Worm (Caenorhabditis elegans) whole organism, early embryonic: Measurements from ENCODE around the gene tag-234.
"Not testable (repeated sequence)": the region's sequence is repeated elsewhere in the genome, so short reads cannot be mapped to it uniquely, and the experiment has no call there.

ENCODE experiments used
- B0310.2 ChIP-seq: sonication (generic microtip); optimal IDR thresholded peaks from 2 replicates; lab custom pipeline; 2016; ENCODE audit warnings: mild to moderate bottlenecking, missing genetic modification characterization, missing compliant biosample characterization
- F13C5.2 ChIP-seq: sonication (generic microtip); optimal IDR thresholded peaks from 2 replicates; lab custom pipeline; 2017; ENCODE audit warnings: mild to moderate bottlenecking, missing genetic modification characterization, inconsistent platforms, missing compliant biosample characterization
- aly-1 ChIP-seq: sonication (generic microtip); optimal IDR thresholded peaks from 2 replicates; lab custom pipeline; 2016; ENCODE audit warnings: missing genetic modification characterization, missing compliant biosample characterization
- ama-1 ChIP-seq: fragments of 150-350 bp; optimal IDR thresholded peaks from 2 replicates; lab custom pipeline; 2014
- ceh-13 ChIP-seq: fragments of 200-800 bp; sonication (Bioruptor generic); optimal IDR thresholded peaks from 2 replicates; lab custom pipeline; 2018; ENCODE audit warnings: mild to moderate bottlenecking, missing genetic modification characterization, missing compliant biosample characterization
- ceh-36 ChIP-seq: sonication (generic microtip); optimal IDR thresholded peaks from 2 replicates; lab custom pipeline; 2016; ENCODE audit warnings: missing genetic modification characterization, inconsistent platforms, missing compliant biosample characterization
- ets-7 ChIP-seq: sonication (generic microtip); optimal IDR thresholded peaks from 2 replicates; lab custom pipeline; 2016; ENCODE audit warnings: missing genotype, missing genetic modification characterization, missing compliant biosample characterization
- flt-1 ChIP-seq: fragments of 200-800 bp; sonication (Bioruptor generic); IDR thresholded peaks from 2 replicates; pipeline ENCODE4 v1.3.6; 2022; ENCODE audit warnings: missing genetic modification characterization, missing compliant biosample characterization
- hmbx-1 ChIP-seq: sonication (generic microtip); optimal IDR thresholded peaks from 2 replicates; lab custom pipeline; 2016; ENCODE audit warnings: mild to moderate bottlenecking, missing genetic modification characterization, missing compliant biosample characterization
- hmg-4 ChIP-seq: fragments of 200-800 bp; sonication (Bioruptor generic); optimal IDR thresholded peaks from 2 replicates; lab custom pipeline; 2018; ENCODE audit warnings: mild to moderate bottlenecking, missing genetic modification characterization, missing compliant biosample characterization
- hnd-1 ChIP-seq: sonication (generic microtip); optimal IDR thresholded peaks from 2 replicates; lab custom pipeline; 2016; ENCODE audit warnings: missing genetic modification characterization, missing compliant biosample characterization
- pes-1 ChIP-seq: fragments of 200-800 bp; sonication (Bioruptor generic); IDR thresholded peaks from 2 replicates; pipeline ENCODE4 v1.3.6; 2022; ENCODE audit warnings: missing genetic modification reagents, missing genetic modification characterization, missing compliant biosample characterization
- scrt-1 ChIP-seq: fragments of 200-800 bp; sonication (Bioruptor generic); IDR thresholded peaks from 2 replicates; pipeline ENCODE4 v1.3.6; 2022; ENCODE audit warnings: missing genetic modification characterization, missing compliant biosample characterization
- sea-1 ChIP-seq: fragments of 200-800 bp; sonication (Bioruptor generic); conservative IDR thresholded peaks from 2 replicates; pipeline ENCODE4 v1.3.6; 2022; ENCODE audit warnings: missing genetic modification characterization, missing compliant biosample characterization
- tbx-11 ChIP-seq: fragments of 200-800 bp; sonication (Bioruptor generic); IDR thresholded peaks from 2 replicates; pipeline ENCODE4 v1.3.6; 2022; ENCODE audit warnings: missing genetic modification characterization, missing compliant biosample characterization
- tbx-37 ChIP-seq: fragments of 200-800 bp; sonication (Bioruptor generic); conservative IDR thresholded peaks from 2 replicates; pipeline ENCODE4 v1.3.6; 2022; ENCODE audit warnings: missing genetic modification reagents, missing genetic modification characterization, missing compliant biosample characterization
- tra-4 ChIP-seq: sonication (generic microtip); optimal IDR thresholded peaks from 2 replicates; lab custom pipeline; 2017; ENCODE audit warnings: missing genetic modification characterization, missing compliant biosample characterization

tag-234 gene

DNA sequence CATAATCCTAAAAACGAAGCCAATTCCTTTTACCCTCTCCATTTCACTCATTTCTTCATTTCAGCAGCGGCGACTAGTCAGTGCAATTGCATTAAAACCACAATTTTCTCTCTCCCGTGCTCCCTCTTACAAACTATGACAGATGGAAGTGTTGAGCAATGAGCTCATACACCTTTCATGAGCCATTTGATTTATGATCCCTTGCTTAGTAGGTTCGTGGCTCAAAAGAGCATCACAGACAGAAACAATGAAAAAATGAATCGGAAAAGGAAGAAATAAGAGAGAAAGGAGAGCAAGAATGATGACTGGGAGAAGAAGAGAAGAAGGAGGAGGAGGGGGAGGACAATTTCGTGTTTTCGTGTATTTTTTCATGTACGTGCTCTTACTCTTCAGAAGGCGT, 7.5 kb downstream of the tag-234 start:
- TF ChIP-seq hnd-1 (tag; lab: Kevin White, UChicago) = no peak
- TF ChIP-seq ama-1 (lab: Kevin White, UChicago) = no peak
- TF ChIP-seq hmg-4 (GFP tag; lab: Kevin White, UChicago) = no peak
- no peak for TF ChIP-seq F13C5.2
- TF ChIP-seq tbx-37 (GFP tag; lab: Robert Waterston, UW) = no peak
- TF ChIP-seq tbx-11 (GFP tag; lab: Robert Waterston, UW) = no peak
- no peak for TF ChIP-seq pes-1
- TF ChIP-seq scrt-1 (GFP tag; lab: Robert Waterston, UW) = no peak
- TF ChIP-seq flt-1 (GFP tag; lab: Robert Waterston, UW) = no peak
- TF ChIP-seq aly-1 = no peak
- TF ChIP-seq B0310.2 (tag; lab: Kevin White, UChicago) = no peak
- no peak for TF ChIP-seq ets-7
- no peak for TF ChIP-seq tra-4 (tag; lab: Kevin White, UChicago)
- TF ChIP-seq hmbx-1 (tag; lab: Kevin White, UChicago) = no peak

DNA sequence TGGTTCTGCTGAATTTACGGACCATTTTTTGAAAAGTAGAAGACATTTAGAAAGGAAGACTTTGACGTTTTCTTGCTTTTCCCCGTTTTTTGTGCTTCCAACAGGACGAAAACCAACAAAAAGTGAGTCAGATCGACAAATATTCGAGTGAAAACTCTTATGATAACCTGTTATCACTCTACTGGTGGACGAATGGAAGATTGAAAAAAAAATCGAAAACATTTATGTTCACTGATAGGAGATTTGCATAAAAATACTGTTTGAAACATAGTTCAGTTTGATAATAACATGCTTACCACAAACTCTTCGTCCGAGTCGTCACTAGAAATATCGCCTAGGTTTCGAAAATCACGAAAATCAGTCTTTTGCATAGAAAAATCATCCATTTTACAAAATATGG, 8.4 kb downstream of the tag-234 start:
- TF ChIP-seq ceh-13 = no peak
- no peak for TF ChIP-seq B0310.2 (tag; lab: Kevin White, UChicago)
- TF ChIP-seq aly-1 = no peak
- no peak for TF ChIP-seq tbx-11 (GFP tag; lab: Robert Waterston, UW)
- TF ChIP-seq tra-4 (tag; lab: Kevin White, UChicago) = no peak
- no peak for TF ChIP-seq sea-1 (GFP tag; lab: Robert Waterston, UW)
- no peak for TF ChIP-seq F13C5.2
- TF ChIP-seq scrt-1 (GFP tag; lab: Robert Waterston, UW) = no peak
- no peak for TF ChIP-seq hmbx-1 (tag; lab: Kevin White, UChicago)
- TF ChIP-seq ceh-36 (tag; lab: Kevin White, UChicago) = no peak
- no peak for TF ChIP-seq hnd-1 (tag; lab: Kevin White, UChicago)
- no peak for TF ChIP-seq ets-7
- no peak for TF ChIP-seq hmg-4 (GFP tag; lab: Kevin White, UChicago)
- no peak for TF ChIP-seq ama-1 (lab: Kevin White, UChicago)
- no peak for TF ChIP-seq flt-1 (GFP tag; lab: Robert Waterston, UW)
- no peak for TF ChIP-seq tbx-37 (GFP tag; lab: Robert Waterston, UW)
- no peak for TF ChIP-seq pes-1

DNA sequence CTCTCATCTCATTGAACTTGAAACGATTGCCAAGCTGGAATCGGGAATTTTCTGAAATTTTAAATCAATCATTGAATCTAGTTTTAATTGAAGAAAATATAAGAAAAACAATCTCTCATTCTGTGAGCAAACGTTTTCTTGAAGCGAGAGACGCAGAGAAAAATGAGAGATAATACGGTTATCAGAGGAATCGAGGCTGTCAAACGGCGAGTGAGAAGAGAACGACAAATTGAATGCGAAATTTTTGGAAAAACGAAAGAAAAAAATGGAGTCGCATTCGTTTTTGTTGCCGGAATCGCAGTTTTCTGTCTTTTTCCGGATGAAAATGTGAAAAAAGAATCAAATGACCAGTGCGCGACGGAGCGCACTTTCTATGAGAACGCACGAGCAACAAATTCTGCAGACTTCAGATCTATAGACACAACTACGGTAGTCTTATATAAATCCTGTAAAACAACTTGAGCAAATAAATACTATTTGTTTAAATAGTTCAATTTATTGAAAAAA, 9.6 kb downstream of the tag-234 start, which contains the start of gene tex-2:
Gene tex-2 (minus strand): TSS at position 51 of the 507 bp plus-strand sequence.
- TF ChIP-seq ceh-36 (tag; lab: Kevin White, UChicago) (no peak), tra-4 (tag; lab: Kevin White, UChicago) (no peak), sea-1 (GFP tag; lab: Robert Waterston, UW) (no peak), hnd-1 (tag; lab: Kevin White, UChicago) (no peak), hmbx-1 (tag; lab: Kevin White, UChicago) (no peak), F13C5.2 (no peak), ama-1 (lab: Kevin White, UChicago) (no peak), aly-1 (no peak), ets-7 (no peak), flt-1 (GFP tag; lab: Robert Waterston, UW) (no peak), scrt-1 (GFP tag; lab: Robert Waterston, UW) (no peak), tbx-37 (GFP tag; lab: Robert Waterston, UW) (no peak), hmg-4 (GFP tag; lab: Kevin White, UChicago) (no peak), B0310.2 (tag; lab: Kevin White, UChicago) (no peak), ceh-13 (no peak), tbx-11 (GFP tag; lab: Robert Waterston, UW) (no peak), pes-1 (no peak)

DNA sequence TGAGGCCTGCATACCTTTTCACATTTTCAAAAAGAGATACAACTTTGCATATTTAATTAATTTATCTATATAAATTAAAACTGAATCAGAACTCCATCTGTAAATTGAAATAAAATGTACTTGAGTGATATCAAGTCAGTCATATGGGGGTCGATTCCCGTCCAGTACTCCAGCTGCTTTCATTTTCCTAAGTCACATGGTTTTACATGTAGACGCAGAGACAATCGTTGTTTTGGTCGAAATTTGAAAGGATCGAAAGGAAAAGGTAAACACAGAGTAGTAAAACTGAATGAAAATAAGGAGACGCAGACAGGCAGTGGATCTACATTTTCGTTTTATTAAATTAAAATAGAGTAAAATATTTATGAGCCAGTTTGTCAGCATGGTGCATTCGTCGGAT, 10.1 kb downstream of the tag-234 start:
- no peak for TF ChIP-seq ceh-36 (tag; lab: Kevin White, UChicago)
- TF ChIP-seq hnd-1 (tag; lab: Kevin White, UChicago) = no peak
- TF ChIP-seq pes-1 = no peak
- no peak for TF ChIP-seq aly-1
- TF ChIP-seq tra-4 (tag; lab: Kevin White, UChicago) = no peak
- no peak for TF ChIP-seq F13C5.2

DNA sequence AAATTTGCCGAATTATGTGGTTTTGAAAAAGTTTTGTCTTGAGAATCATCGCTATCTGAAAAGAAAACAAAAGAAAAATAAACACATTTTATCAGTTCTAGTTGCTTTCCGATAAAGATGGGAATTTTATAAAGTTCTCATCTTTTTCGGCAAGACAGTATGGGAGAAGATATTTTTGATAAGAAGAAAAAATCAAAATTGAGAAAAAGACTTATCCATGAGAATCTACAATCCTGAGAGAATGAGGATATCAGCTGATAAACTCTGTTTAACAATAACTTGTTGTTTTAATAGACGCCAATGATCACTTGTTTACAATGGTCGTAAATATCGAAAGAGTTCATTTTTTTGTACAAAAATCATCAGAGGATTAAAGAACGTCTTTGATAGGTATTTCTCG, 12.1 kb downstream of the tag-234 start, which contains the start of gene F55C12.6:
Gene F55C12.6 (minus strand): TSS at position 101 of the 400 bp plus-strand sequence.
- TF ChIP-seq hnd-1 (tag; lab: Kevin White, UChicago) = no peak
- TF ChIP-seq ceh-13 = no peak
- no peak for TF ChIP-seq sea-1 (GFP tag; lab: Robert Waterston, UW)
- no peak for TF ChIP-seq hmbx-1 (tag; lab: Kevin White, UChicago)
- TF ChIP-seq tra-4 (tag; lab: Kevin White, UChicago) = no peak
- no peak for TF ChIP-seq ceh-36 (tag; lab: Kevin White, UChicago)
- TF ChIP-seq ets-7 = no peak
- no peak for TF ChIP-seq F13C5.2
- TF ChIP-seq ama-1 (lab: Kevin White, UChicago) = no peak
- TF ChIP-seq hmg-4 (GFP tag; lab: Kevin White, UChicago) = no peak
- TF ChIP-seq tbx-11 (GFP tag; lab: Robert Waterston, UW) = no peak

DNA sequence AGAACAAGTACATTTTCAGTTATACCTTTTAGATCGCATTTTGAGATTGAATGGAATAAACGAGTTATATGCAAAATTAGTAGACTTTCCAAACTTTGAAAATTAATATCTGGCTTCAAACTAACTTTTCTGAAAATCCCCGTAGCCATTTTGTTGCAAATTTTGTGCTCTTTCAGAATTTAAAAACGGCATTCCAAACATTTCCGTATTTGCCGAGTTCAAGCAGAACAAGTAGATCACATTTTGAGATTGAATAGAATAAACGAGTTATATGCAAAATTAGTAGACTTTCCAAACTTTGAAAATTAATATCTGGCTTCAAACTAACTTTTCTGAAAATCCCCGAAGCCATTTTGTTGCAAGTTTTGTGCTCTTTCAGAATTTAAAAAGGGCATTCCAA, 12.5 kb downstream of the tag-234 start, which contains the start of gene F55C12.2:
Gene F55C12.2 (plus strand): TSS at position 301 of the 400 bp plus-strand sequence.
- TF ChIP-seq pes-1; aly-1; sea-1 (GFP tag; lab: Robert Waterston, UW): not testable (repeated sequence)

DNA sequence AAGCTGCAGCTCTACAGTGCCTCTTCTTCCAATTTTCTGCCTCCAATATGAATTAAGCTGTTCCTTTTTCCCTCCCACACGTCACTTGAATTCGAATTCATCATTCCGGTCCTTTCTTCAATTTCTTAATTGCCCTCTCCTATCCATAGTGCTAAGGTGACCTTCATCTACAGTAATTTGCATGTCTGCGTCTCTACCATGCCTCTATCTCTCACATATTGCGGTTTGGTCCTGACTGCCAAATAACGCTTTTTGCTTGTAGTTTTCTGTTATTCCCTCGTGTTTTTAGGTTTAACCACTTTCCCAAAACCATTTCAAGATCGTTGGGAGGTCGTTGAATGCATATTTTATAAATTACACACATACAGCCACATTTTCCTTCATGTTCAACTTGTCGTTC, 16.7 kb downstream of the tag-234 start:
- TF ChIP-seq hnd-1 (tag; lab: Kevin White, UChicago) = no peak
- TF ChIP-seq hmg-4 (GFP tag; lab: Kevin White, UChicago) = no peak
- no peak for TF ChIP-seq ets-7
- TF ChIP-seq ama-1 (lab: Kevin White, UChicago) = no peak
- TF ChIP-seq flt-1 (GFP tag; lab: Robert Waterston, UW) = no peak
- no peak for TF ChIP-seq hmbx-1 (tag; lab: Kevin White, UChicago)
